Worm (Caenorhabditis elegans): ENCODE measurements around the gene tag-343.

DNA sequence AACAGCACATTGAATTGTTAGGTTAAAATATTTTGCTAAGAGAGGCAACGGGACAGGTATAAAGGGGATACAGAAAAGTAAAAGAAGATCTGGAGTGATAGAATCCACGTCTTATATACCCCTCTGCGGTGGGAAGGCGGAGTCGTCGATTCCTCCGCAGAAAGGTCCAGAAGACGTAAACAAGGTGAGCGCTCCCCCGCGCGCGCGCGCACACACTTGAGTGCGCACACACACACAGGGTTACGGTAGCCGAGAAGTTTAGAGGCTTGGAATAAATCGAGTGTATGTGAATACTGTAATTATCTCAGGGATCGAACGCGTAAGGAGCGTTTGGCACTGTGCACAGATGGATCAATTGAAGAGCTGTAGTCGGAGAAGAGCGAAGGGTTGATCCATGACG, 12.8 kb upstream of the tag-343 start:
- TF ChIP-seq W03F9.2 (tag; optimal IDR thresholded peaks at IDR 0.05) (no peak), him-1 (tag; optimal IDR thresholded peaks at IDR 0.05) (no peak), dao-5 (tag; optimal IDR thresholded peaks at IDR 0.05) (no peak)

Data from whole organism, L4/young adult.